Worm (Caenorhabditis elegans): Measurements from ENCODE around the gene T04H1.13.

The T04H1.13 gene

ce11 chrV:12208678-12209077 lies 36.2 kb downstream of the T04H1.13 start:
- TF ChIP-seq elt-1 (tag; optimal IDR thresholded peaks at IDR 0.05) (no peak), sma-9 (GFP tag; optimal IDR thresholded peaks at IDR 0.05) (peak; percentile 1), sma-9 (tag; optimal IDR thresholded peaks at IDR 0.05) (no peak), blmp-1 (tag; optimal IDR thresholded peaks at IDR 0.05; ENCODE audit: insufficient read depth) (no peak), mab-5 (tag; optimal IDR thresholded peaks at IDR 0.05) (no peak), ama-1 (optimal IDR thresholded peaks at IDR 0.05) (no peak), ceh-82 (tag; optimal IDR thresholded peaks at IDR 0.05) (no peak), nhr-77 (tag; optimal IDR thresholded peaks at IDR 0.05) (no peak)

ce11 chrV:12199474-12199873 lies 45.4 kb downstream of the T04H1.13 start:
- peak; percentile 3 for TF ChIP-seq sem-4 (tag; optimal IDR thresholded peaks at IDR 0.05)
- TF ChIP-seq lin-11 (tag; optimal IDR thresholded peaks at IDR 0.05), result no peak
- TF ChIP-seq nhr-25 (tag; optimal IDR thresholded peaks at IDR 0.05), result no peak
- no peak for TF ChIP-seq peb-1 (tag; optimal IDR thresholded peaks at IDR 0.05)
- no peak for TF ChIP-seq Y55F3AM.14 (GFP tag; optimal IDR thresholded peaks at IDR 0.05)
- no peak for TF ChIP-seq ZK546.5 (tag; optimal IDR thresholded peaks at IDR 0.05)
- TF ChIP-seq nhr-11 (tag; optimal IDR thresholded peaks at IDR 0.05), result no peak
- TF ChIP-seq F13H6.1 (tag; optimal IDR thresholded peaks at IDR 0.05), result no peak
- no peak for TF ChIP-seq nhr-23 (tag; optimal IDR thresholded peaks at IDR 0.05)
- TF ChIP-seq nhr-6 (tag; optimal IDR thresholded peaks at IDR 0.05), result no peak
- TF ChIP-seq unc-39 (tag; optimal IDR thresholded peaks at IDR 0.05), result no peak
- TF ChIP-seq nhr-129 (tag; optimal IDR thresholded peaks at IDR 0.05), result no peak
- no peak for TF ChIP-seq R02D3.7 (tag; optimal IDR thresholded peaks at IDR 0.05)
- TF ChIP-seq nhr-12 (tag; optimal IDR thresholded peaks at IDR 0.05), result no peak
- peak; percentile 77 for TF ChIP-seq sma-9 (GFP tag; optimal IDR thresholded peaks at IDR 0.05)
- TF ChIP-seq sma-9 (tag; optimal IDR thresholded peaks at IDR 0.05), result no peak
- no peak for TF ChIP-seq unc-62 (GFP tag; optimal IDR thresholded peaks at IDR 0.05)
- TF ChIP-seq nhr-77 (tag; optimal IDR thresholded peaks at IDR 0.05), result no peak
- no peak for TF ChIP-seq lin-13 (GFP tag; optimal IDR thresholded peaks at IDR 0.05)
- peak; percentile 78 for TF ChIP-seq sma-3 (GFP tag; optimal IDR thresholded peaks at IDR 0.05)
- no peak for TF ChIP-seq lsy-2 (tag; optimal IDR thresholded peaks at IDR 0.05)
- TF ChIP-seq unc-55 (GFP tag; optimal IDR thresholded peaks at IDR 0.05), result no peak
- no peak for TF ChIP-seq mdl-1 (tag; optimal IDR thresholded peaks at IDR 0.05)
- no peak for TF ChIP-seq ceh-82 (tag; optimal IDR thresholded peaks at IDR 0.05)
- no peak for TF ChIP-seq alr-1 (tag; optimal IDR thresholded peaks at IDR 0.05)
- no peak for TF ChIP-seq snpc-4 (tag; optimal IDR thresholded peaks at IDR 0.05)
- TF ChIP-seq elt-1 (tag; optimal IDR thresholded peaks at IDR 0.05), result no peak
- no peak for TF ChIP-seq skn-1 (tag; optimal IDR thresholded peaks at IDR 0.05)
- no peak for TF ChIP-seq lin-39 (tag; optimal IDR thresholded peaks at IDR 0.05)
- no peak for TF ChIP-seq elt-3 (tag; optimal IDR thresholded peaks at IDR 0.05)
- no peak for TF ChIP-seq nhr-237 (tag; optimal IDR thresholded peaks at IDR 0.05)
- TF ChIP-seq nhr-10 (tag; optimal IDR thresholded peaks at IDR 0.05), result no peak
- no peak for TF ChIP-seq mbf-1 (tag; optimal IDR thresholded peaks at IDR 0.05)
- no peak for TF ChIP-seq ceh-16 (tag; optimal IDR thresholded peaks at IDR 0.05)
- TF ChIP-seq blmp-1 (tag; optimal IDR thresholded peaks at IDR 0.05; ENCODE audit: insufficient read depth), result no peak
- no peak for TF ChIP-seq zag-1 (tag; optimal IDR thresholded peaks at IDR 0.05)
- no peak for TF ChIP-seq crh-2 (tag; optimal IDR thresholded peaks at IDR 0.05)
- TF ChIP-seq mab-5 (tag; optimal IDR thresholded peaks at IDR 0.05), result no peak
- TF ChIP-seq C34F6.9 (tag; optimal IDR thresholded peaks at IDR 0.05), result no peak
- TF ChIP-seq dmd-4 (tag; optimal IDR thresholded peaks at IDR 0.05), result no peak
- TF ChIP-seq gmeb-1 (tag; optimal IDR thresholded peaks at IDR 0.05), result no peak
- TF ChIP-seq aly-2 (tag; optimal IDR thresholded peaks at IDR 0.05), result no peak
- peak; percentile 9 for TF ChIP-seq fos-1 (tag; optimal IDR thresholded peaks at IDR 0.05)
- TF ChIP-seq ztf-11 (tag; optimal IDR thresholded peaks at IDR 0.05), result no peak
- no peak for TF ChIP-seq ztf-1 (GFP tag; conservative IDR thresholded peaks at IDR 0.05)
- TF ChIP-seq ztf-4 (tag; optimal IDR thresholded peaks at IDR 0.05), result no peak
- peak; percentile 80 for TF ChIP-seq nhr-21 (tag; optimal IDR thresholded peaks at IDR 0.05)
- TF ChIP-seq egl-27 (tag; optimal IDR thresholded peaks at IDR 0.05), result peak; percentile 27
- TF ChIP-seq ama-1 (optimal IDR thresholded peaks at IDR 0.05), result no peak
